5 worm cellular contexts compared by ENCODE assay signal in genomic region chrX:6050849-6051248, ce11.
TF ChIP-seq lines count a peak whose summit lies in the region.

No protein-coding gene starts in this region.

TF ChIP-seq in whole organism, L1 larva, 84 proteins besides CTCF, POLR2A, EP300 and RAD21 (continues in another document):
- TF ChIP-seq mab-9 (GFP tag; IDR thresholded peaks at IDR 0.05; lab: Robert Waterston, UW) (no peak), egl-13 (tag; optimal IDR thresholded peaks at IDR 0.05; lab: Kevin White, UChicago) (no peak), lin-14 (GFP tag; optimal IDR thresholded peaks at IDR 0.05; lab: Kevin White, UChicago) (peak; percentile 35), sptf-1 (tag; optimal IDR thresholded peaks at IDR 0.05; lab: Kevin White, UChicago) (no peak), blmp-1 (tag; optimal IDR thresholded peaks at IDR 0.05; lab: Kevin White, UChicago) (peak; percentile 96), lin-15B (tag; optimal IDR thresholded peaks at IDR 0.05; lab: Kevin White, UChicago) (no peak), unc-86 (tag; optimal IDR thresholded peaks at IDR 0.05; lab: Kevin White, UChicago) (no peak), hlh-4 (tag; optimal IDR thresholded peaks at IDR 0.05; lab: Kevin White, UChicago) (no peak), skn-1 (tag; optimal IDR thresholded peaks at IDR 0.05; lab: Kevin White, UChicago) (no peak), hlh-17 (GFP tag; optimal IDR thresholded peaks at IDR 0.05; lab: Kevin White, UChicago; ENCODE audit: borderline replicate concordance) (no peak), xbp-1 (tag; optimal IDR thresholded peaks at IDR 0.05; lab: Kevin White, UChicago) (no peak), ztf-4 (tag; optimal IDR thresholded peaks at IDR 0.05; lab: Kevin White, UChicago) (no peak), nhr-71 (tag; optimal IDR thresholded peaks at IDR 0.05; lab: Kevin White, UChicago) (peak; percentile 6), snu-23 (GFP tag; optimal IDR thresholded peaks at IDR 0.05; lab: Kevin White, UChicago) (peak; percentile 14), elt-2 (tag; optimal IDR thresholded peaks at IDR 0.05; lab: Kevin White, UChicago) (no peak), C34B4.2 (tag; optimal IDR thresholded peaks at IDR 0.05; lab: Kevin White, UChicago) (no peak), aly-2 (tag; optimal IDR thresholded peaks at IDR 0.05; lab: Kevin White, UChicago) (no peak), zag-1 (tag; optimal IDR thresholded peaks at IDR 0.05; lab: Kevin White, UChicago) (no peak), pag-3 (tag; optimal IDR thresholded peaks at IDR 0.05; lab: Kevin White, UChicago; ENCODE audit: borderline replicate concordance, insufficient read depth) (no peak)

TF ChIP-seq in whole organism, L2 larva, 48 proteins besides CTCF, POLR2A, EP300 and RAD21:
- TF ChIP-seq skn-1 (tag; optimal IDR thresholded peaks at IDR 0.05; lab: Kevin White, UChicago) (no peak), C34F6.9 (tag; optimal IDR thresholded peaks at IDR 0.05; lab: Kevin White, UChicago) (no peak), nhr-25 (tag; optimal IDR thresholded peaks at IDR 0.05; lab: Kevin White, UChicago) (peak; percentile 22), sma-3 (GFP tag; optimal IDR thresholded peaks at IDR 0.05; lab: Kevin White, UChicago) (peak; percentile 38), mbf-1 (tag; optimal IDR thresholded peaks at IDR 0.05; lab: Kevin White, UChicago) (no peak), sma-9 (GFP tag; optimal IDR thresholded peaks at IDR 0.05; lab: Kevin White, UChicago) (peak; percentile 47), sma-9 (tag; optimal IDR thresholded peaks at IDR 0.05; lab: Kevin White, UChicago) (no peak), blmp-1 (tag; optimal IDR thresholded peaks at IDR 0.05; lab: Kevin White, UChicago; ENCODE audit: insufficient read depth) (peak; percentile 60)

TF ChIP-seq in whole organism, L3 larva, 47 proteins besides CTCF, POLR2A, EP300 and RAD21:
- TF ChIP-seq nhr-23 (tag; optimal IDR thresholded peaks at IDR 0.05; lab: Kevin White, UChicago) (peak; percentile 59), ceh-9 (tag; optimal IDR thresholded peaks at IDR 0.05; lab: Kevin White, UChicago) (no peak), nhr-25 (tag; optimal IDR thresholded peaks at IDR 0.05; lab: Kevin White, UChicago) (peak; percentile 39), fos-1 (tag; optimal IDR thresholded peaks at IDR 0.05; lab: Kevin White, UChicago) (no peak)
TF ChIP-seq in whole organism, L3 larva: peak in this region for 2.

TF ChIP-seq in whole organism, L4 larva, 104 proteins besides CTCF, POLR2A, EP300 and RAD21:
- TF ChIP-seq mxl-3 (GFP tag; optimal IDR thresholded peaks at IDR 0.05; lab: Kevin White, UChicago): peak; percentile 26
- peak in 1 of 2 experiments; percentile 32 for TF ChIP-seq unc-62 (GFP tag; optimal IDR thresholded peaks at IDR 0.05 in 1 of 2; lab: Kevin White, UChicago)
- no peak for TF ChIP-seq unc-62 (tag; optimal IDR thresholded peaks at IDR 0.05; lab: Kevin White, UChicago)
- no peak for TF ChIP-seq sdz-12 (GFP tag; optimal IDR thresholded peaks at IDR 0.05; lab: Kevin White, UChicago)
- TF ChIP-seq nhr-28 (tag; optimal IDR thresholded peaks at IDR 0.05; lab: Kevin White, UChicago): peak; percentile 69
- no peak for TF ChIP-seq F26F4.8 (GFP tag; conservative IDR thresholded peaks at IDR 0.05; lab: Robert Waterston, UW)

TF ChIP-seq in whole organism, mixed stage, embryonic, 35 proteins besides CTCF, POLR2A, EP300 and RAD21:
- peak; percentile 47 for TF ChIP-seq ham-2 (GFP tag; optimal IDR thresholded peaks at IDR 0.05; lab: Kevin White, UChicago)
- TF ChIP-seq snpc-4 (tag; optimal IDR thresholded peaks at IDR 0.05; lab: Kevin White, UChicago): no peak
- TF ChIP-seq elt-1 (tag; optimal IDR thresholded peaks at IDR 0.05; lab: Kevin White, UChicago; ENCODE audit: borderline replicate concordance, insufficient read depth): peak; percentile 22
- TF ChIP-seq blmp-1 (tag; optimal IDR thresholded peaks at IDR 0.05; lab: Kevin White, UChicago): peak; percentile 8

Comparison
In these comparisons a context has a peak if more than half of its experiments do, and no peak if none do; other contexts are left out.
1. Of the 29 proteins assayed by ChIP-seq in both whole organism, L4 larva and whole organism, L1 larva: peak only in whole organism, L4 larva: nhr-28; only in whole organism, L1 larva: unc-130; in both: none; in neither: 26; mixed calls (peak in some experiments, not most) for 1.